Worm (Caenorhabditis elegans) whole organism, late embryonic: ENCODE data around the gene srh-146.

Experiments
- F13H6.1 ChIP-seq: sonication (generic microtip); optimal IDR thresholded peaks from 2 replicates; lab custom pipeline; 2016; ENCODE audit warnings: missing genetic modification characterization, missing compliant biosample characterization
- ama-1 ChIP-seq: fragments of 150-350 bp; optimal IDR thresholded peaks from 2 replicates; lab custom pipeline; 2014
- ceh-6 ChIP-seq: fragments of 200-800 bp; sonication (Bioruptor generic); optimal IDR thresholded peaks from 2 replicates; lab custom pipeline; 2018; ENCODE audit warnings: mild to moderate bottlenecking, missing genetic modification characterization, missing compliant biosample characterization
- dmd-4 ChIP-seq: sonication (generic microtip); optimal IDR thresholded peaks from 2 replicates; lab custom pipeline; 2016; ENCODE audit warnings: borderline replicate concordance, missing genetic modification characterization, missing compliant biosample characterization
- elt-2 ChIP-seq: sonication (generic microtip); optimal IDR thresholded peaks from 2 replicates; lab custom pipeline; 2016; ENCODE audit warnings: missing genetic modification reagents, missing genetic modification characterization, missing compliant biosample characterization
- fax-1 ChIP-seq: sonication (generic microtip); optimal IDR thresholded peaks from 2 replicates; lab custom pipeline; 2016; ENCODE audit warnings: missing genotype, missing genetic modification characterization, missing compliant biosample characterization
- pag-3 ChIP-seq: sonication (generic microtip); optimal IDR thresholded peaks from 2 replicates; lab custom pipeline; 2016; ENCODE audit warnings: missing compliant biosample characterization, missing genetic modification characterization, borderline replicate concordance
- pha-4 ChIP-seq: fragments of 150-350 bp; optimal IDR thresholded peaks from 2 replicates; lab custom pipeline; 2018; ENCODE audit warnings: missing biosample characterization, missing genetic modification reagents, missing genetic modification characterization
- sox-4 ChIP-seq: sonication (generic microtip); optimal IDR thresholded peaks from 2 replicates; lab custom pipeline; 2017; ENCODE audit warnings: mild to moderate bottlenecking, missing genetic modification characterization, inconsistent platforms, missing compliant biosample characterization
- unc-55 ChIP-seq: sonication (generic microtip); optimal IDR thresholded peaks from 2 replicates; lab custom pipeline; 2017; ENCODE audit warnings: missing biosample characterization, missing genetic modification reagents, missing genetic modification characterization

- TF ChIP-seq pag-3 (tag; lab: Kevin White, UChicago) (no peak), elt-2 (tag; lab: Kevin White, UChicago) (no peak), fax-1 (tag; lab: Kevin White, UChicago) (no peak), pha-4 (no peak), F13H6.1 (tag; lab: Kevin White, UChicago) (no peak), ama-1 (no peak), dmd-4 (tag; lab: Kevin White, UChicago) (no peak), unc-55 (GFP tag; lab: Kevin White, UChicago) (no peak), sox-4 (no peak), ceh-6 (GFP tag; lab: Kevin White, UChicago) (no peak)
Observed at ce11 chrV:2875422-2875821, 38.6 kb upstream of the srh-146 start, which contains the start of gene folt-2.
